Worm (Caenorhabditis elegans): ENCODE results near the gene C23G10.7.

ce11 chrIII:6210215-6210822 lies 12.1 kb upstream of the C23G10.7 start:
- TF ChIP-seq skn-1 (tag; optimal IDR thresholded peaks at IDR 0.05): no peak
- TF ChIP-seq aly-2 (tag; optimal IDR thresholded peaks at IDR 0.05): no peak
- no peak for TF ChIP-seq elt-1 (tag; optimal IDR thresholded peaks at IDR 0.05)
- TF ChIP-seq snpc-4 (tag; optimal IDR thresholded peaks at IDR 0.05): no peak
- no peak for TF ChIP-seq nhr-23 (tag; optimal IDR thresholded peaks at IDR 0.05)
- no peak for TF ChIP-seq ztf-11 (tag; optimal IDR thresholded peaks at IDR 0.05)
- no peak for TF ChIP-seq unc-62 (GFP tag; optimal IDR thresholded peaks at IDR 0.05)
- TF ChIP-seq ceh-16 (tag; optimal IDR thresholded peaks at IDR 0.05): no peak
- no peak for TF ChIP-seq ceh-28 (tag; optimal IDR thresholded peaks at IDR 0.05)
- no peak for TF ChIP-seq ceh-82 (tag; optimal IDR thresholded peaks at IDR 0.05)
- no peak for TF ChIP-seq zag-1 (tag; optimal IDR thresholded peaks at IDR 0.05)
- no peak for TF ChIP-seq ceh-9 (tag; optimal IDR thresholded peaks at IDR 0.05)
- no peak for TF ChIP-seq R02D3.7 (tag; optimal IDR thresholded peaks at IDR 0.05)
